Worm (Caenorhabditis elegans) whole organism, L2 larva: Measurements from ENCODE around the gene btbd-10.
"Not testable (repeated sequence)": the region's sequence is repeated elsewhere in the genome, so short reads cannot be mapped to it uniquely, and the experiment has no call there.

Source experiments
- C34F6.9 ChIP-seq: fragments of 150-350 bp; optimal IDR thresholded peaks from 2 replicates; lab custom pipeline; 2014; ENCODE audit warnings: missing biosample characterization, missing genetic modification characterization
- F13H6.1 ChIP-seq: sonication (generic microtip); optimal IDR thresholded peaks from 2 replicates; lab custom pipeline; 2016; ENCODE audit warnings: missing genetic modification characterization, missing compliant biosample characterization
- ZK546.5 ChIP-seq: sonication (generic microtip); optimal IDR thresholded peaks from 2 replicates; lab custom pipeline; 2017; ENCODE audit warnings: missing biosample characterization, missing genetic modification characterization
- alr-1 ChIP-seq: fragments of 150-350 bp; optimal IDR thresholded peaks from 2 replicates; lab custom pipeline; 2014; ENCODE audit warnings: missing biosample characterization, missing genetic modification characterization
- ama-1 ChIP-seq: fragments of 150-350 bp; optimal IDR thresholded peaks from 2 replicates; lab custom pipeline; 2018; ENCODE audit warnings: inconsistent platforms
- ceh-16 ChIP-seq: fragments of 150-350 bp; optimal IDR thresholded peaks from 2 replicates; lab custom pipeline; 2014; ENCODE audit warnings: missing biosample characterization, missing genetic modification characterization
- crh-2 ChIP-seq: sonication (generic microtip); optimal IDR thresholded peaks from 2 replicates; lab custom pipeline; 2017; ENCODE audit warnings: missing biosample characterization, missing genetic modification characterization
- dmd-4 ChIP-seq: sonication (generic microtip); optimal IDR thresholded peaks from 2 replicates; lab custom pipeline; 2017; ENCODE audit warnings: missing biosample characterization, missing genetic modification characterization
- egl-27 ChIP-seq: sonication (generic microtip); optimal IDR thresholded peaks from 3 replicates; lab custom pipeline; 2017; ENCODE audit warnings: missing biosample characterization, missing genetic modification reagents, missing genetic modification characterization
- elt-1 ChIP-seq: fragments of 150-350 bp; optimal IDR thresholded peaks from 2 replicates; lab custom pipeline; 2014; ENCODE audit warnings: missing biosample characterization, missing genetic modification characterization
- elt-3 ChIP-seq: sonication (generic microtip); optimal IDR thresholded peaks from 2 replicates; lab custom pipeline; 2017; ENCODE audit warnings: missing biosample characterization, missing genetic modification characterization
- fos-1 ChIP-seq: fragments of 150-350 bp; optimal IDR thresholded peaks from 2 replicates; lab custom pipeline; 2014; ENCODE audit warnings: missing biosample characterization, missing genetic modification characterization
- gmeb-1 ChIP-seq: fragments of 150-350 bp; optimal IDR thresholded peaks from 2 replicates; lab custom pipeline; 2014; ENCODE audit warnings: missing biosample characterization, missing genetic modification characterization
- lin-11 ChIP-seq: fragments of 150-350 bp; sonication (generic microtip); optimal IDR thresholded peaks from 2 replicates; lab custom pipeline; 2014; ENCODE audit warnings: missing biosample characterization, missing genetic modification characterization, inconsistent platforms, mixed read lengths
- lin-39 ChIP-seq: fragments of 150-350 bp; optimal IDR thresholded peaks from 2 replicates; lab custom pipeline; 2014; ENCODE audit warnings: missing biosample characterization, missing genetic modification reagents, missing genetic modification characterization
- lsy-2 ChIP-seq, 2 experiments: fragments of 150-350 bp in 1 of 2; sonication (generic microtip) in 1 of 2; optimal IDR thresholded peaks; 2 replicates each; lab custom pipeline; 2014 to 2017; ENCODE audit warnings: missing biosample characterization in 2 of 2, missing genetic modification characterization in 2 of 2
- mdl-1 ChIP-seq, 2 experiments: fragments of 150-350 bp in 1 of 2; sonication (generic microtip) in 1 of 2; optimal IDR thresholded peaks; 2 replicates each; lab custom pipeline; 2017; ENCODE audit warnings: missing biosample characterization in 2 of 2, missing genetic modification characterization in 2 of 2
- nhr-129 ChIP-seq: fragments of 150-350 bp; optimal IDR thresholded peaks from 2 replicates; lab custom pipeline; 2014; ENCODE audit warnings: missing biosample characterization, missing genetic modification characterization
- nhr-237 ChIP-seq: fragments of 150-350 bp; optimal IDR thresholded peaks from 2 replicates; lab custom pipeline; 2014; ENCODE audit warnings: missing biosample characterization, missing genetic modification characterization
- nhr-25 ChIP-seq: fragments of 150-350 bp; sonication (generic microtip); optimal IDR thresholded peaks from 3 replicates; lab custom pipeline; 2014; ENCODE audit warnings: missing biosample characterization, missing genetic modification characterization
- nhr-6 ChIP-seq: fragments of 150-350 bp; optimal IDR thresholded peaks from 2 replicates; lab custom pipeline; 2014; ENCODE audit warnings: missing biosample characterization, missing genetic modification characterization
- nhr-77 ChIP-seq: fragments of 150-350 bp; optimal IDR thresholded peaks from 2 replicates; lab custom pipeline; 2014; ENCODE audit warnings: missing biosample characterization, missing genetic modification characterization
- sem-4 ChIP-seq: fragments of 150-350 bp; optimal IDR thresholded peaks from 2 replicates; lab custom pipeline; 2014; ENCODE audit warnings: missing biosample characterization, missing genetic modification reagents, missing genetic modification characterization
- skn-1 ChIP-seq: sonication (generic microtip); optimal IDR thresholded peaks from 2 replicates; lab custom pipeline; 2017; ENCODE audit warnings: missing biosample characterization, missing genetic modification characterization
- sma-3 ChIP-seq: sonication (generic microtip); optimal IDR thresholded peaks from 2 replicates; lab custom pipeline; 2016; ENCODE audit warnings: missing genetic modification reagents, missing genetic modification characterization, missing compliant biosample characterization
- sma-9 ChIP-seq, 2 experiments: fragments of 150-350 bp in 1 of 2; sonication (generic microtip) in 1 of 2; optimal IDR thresholded peaks; 2 replicates each; lab custom pipeline; 2014 to 2016; ENCODE audit warnings: missing genetic modification characterization in 2 of 2, mild to moderate bottlenecking in 1 of 2, missing biosample characterization in 1 of 2, missing compliant biosample characterization in 1 of 2, missing genetic modification reagents in 1 of 2, moderate library complexity in 1 of 2
- snpc-4 ChIP-seq: fragments of 150-350 bp; optimal IDR thresholded peaks from 2 replicates; lab custom pipeline; 2014; ENCODE audit warnings: missing biosample characterization, missing genetic modification characterization
- unc-39 ChIP-seq: fragments of 150-350 bp; optimal IDR thresholded peaks from 2 replicates; lab custom pipeline; 2014; ENCODE audit warnings: missing biosample characterization, missing genetic modification characterization
- unc-55 ChIP-seq: fragments of 150-350 bp; sonication (generic microtip); optimal IDR thresholded peaks from 3 replicates; lab custom pipeline; 2014; ENCODE audit warnings: missing biosample characterization, missing genetic modification reagents, missing genetic modification characterization
- zag-1 ChIP-seq: fragments of 150-350 bp; optimal IDR thresholded peaks from 2 replicates; lab custom pipeline; 2014; ENCODE audit warnings: missing biosample characterization, missing genetic modification characterization
- ztf-1 ChIP-seq: fragments of 200-800 bp; sonication (Bioruptor generic); conservative IDR thresholded peaks from 2 replicates; pipeline ENCODE4 v1.3.6; 2022; ENCODE audit warnings: missing genetic modification characterization, missing compliant biosample characterization
- ztf-4 ChIP-seq: fragments of 150-350 bp; optimal IDR thresholded peaks from 2 replicates; lab custom pipeline; 2014; ENCODE audit warnings: missing biosample characterization, missing genetic modification characterization

The btbd-10 gene

DNA sequence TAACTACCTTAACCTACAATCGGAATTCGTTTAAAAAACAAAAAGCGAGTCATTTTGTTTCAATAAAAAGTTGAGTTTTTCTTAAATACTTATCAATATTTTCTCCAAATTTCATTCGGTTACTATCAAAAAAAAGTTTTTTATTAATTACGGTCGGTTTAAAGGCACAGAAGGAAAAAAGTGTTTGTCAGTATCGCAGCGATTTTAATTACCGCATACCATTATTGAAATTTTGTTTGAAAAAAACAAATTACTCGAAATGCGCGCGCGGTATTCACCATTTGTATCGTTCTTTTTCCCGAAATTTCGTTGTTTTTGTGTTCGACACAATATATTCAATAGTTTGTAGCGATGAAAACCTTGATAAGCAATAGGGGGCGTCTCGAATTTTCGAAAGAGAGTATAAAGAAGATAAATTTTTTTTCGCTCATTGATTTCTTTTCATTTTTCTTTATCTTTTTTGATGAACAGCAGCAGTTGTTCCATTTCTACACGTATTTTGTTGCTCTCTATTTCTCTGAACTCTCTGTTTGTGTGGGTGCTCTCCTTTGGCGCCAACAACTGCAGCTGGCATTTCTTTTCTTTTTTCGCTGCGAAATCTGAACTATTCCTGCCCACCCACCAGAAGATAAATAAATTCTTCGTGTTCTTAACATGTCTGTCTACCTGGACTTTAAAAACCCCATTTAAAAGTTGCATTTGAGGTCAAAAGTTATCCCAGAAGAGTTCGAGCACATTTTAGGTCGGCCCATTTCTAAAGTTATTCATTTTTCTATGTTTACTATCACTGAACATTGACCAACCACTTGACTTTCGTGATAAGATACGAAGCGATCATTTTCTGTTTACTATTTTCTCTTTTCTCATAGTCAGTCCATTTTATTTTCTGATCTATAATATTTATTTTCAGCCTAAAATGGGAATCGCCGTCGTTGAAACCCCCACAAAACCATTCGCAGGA is 16.0 kb upstream of the btbd-10 start, which contains the start of gene pgm-1:
Gene pgm-1, plus strand, starts transcription at position 911 of the 961 bp plus-strand sequence.
- TF ChIP-seq ceh-16 (no peak), crh-2 (tag; lab: Kevin White, UChicago) (peak; percentile 53), fos-1 (peak; percentile 15), skn-1 (no peak), F13H6.1 (peak; percentile 52), snpc-4 (tag; lab: Kevin White, UChicago) (no peak), lin-11 (tag; lab: Kevin White, UChicago) (no peak), dmd-4 (tag; lab: Kevin White, UChicago) (no peak), sma-9 (GFP tag; optimal IDR thresholded peaks at IDR 0.05; lab: Kevin White, UChicago) (peak; percentile 45), sma-9 (tag; optimal IDR thresholded peaks at IDR 0.05; lab: Kevin White, UChicago) (no peak), lin-39 (tag; lab: Kevin White, UChicago) (no peak), unc-39 (tag; lab: Kevin White, UChicago) (no peak), C34F6.9 (tag; lab: Kevin White, UChicago) (peak; percentile 70), unc-55 (peak; percentile 9), ama-1 (lab: Kevin White, UChicago) (peak; percentile 50), lsy-2 (tag; optimal IDR thresholded peaks at IDR 0.05; lab: Kevin White, UChicago) (peak in 1 of 2 experiments; percentile 23), nhr-129 (tag; lab: Kevin White, UChicago) (peak; percentile 33), egl-27 (tag; lab: Kevin White, UChicago) (no peak), mdl-1 (tag; optimal IDR thresholded peaks at IDR 0.05; lab: Kevin White, UChicago) (no peak)

DNA sequence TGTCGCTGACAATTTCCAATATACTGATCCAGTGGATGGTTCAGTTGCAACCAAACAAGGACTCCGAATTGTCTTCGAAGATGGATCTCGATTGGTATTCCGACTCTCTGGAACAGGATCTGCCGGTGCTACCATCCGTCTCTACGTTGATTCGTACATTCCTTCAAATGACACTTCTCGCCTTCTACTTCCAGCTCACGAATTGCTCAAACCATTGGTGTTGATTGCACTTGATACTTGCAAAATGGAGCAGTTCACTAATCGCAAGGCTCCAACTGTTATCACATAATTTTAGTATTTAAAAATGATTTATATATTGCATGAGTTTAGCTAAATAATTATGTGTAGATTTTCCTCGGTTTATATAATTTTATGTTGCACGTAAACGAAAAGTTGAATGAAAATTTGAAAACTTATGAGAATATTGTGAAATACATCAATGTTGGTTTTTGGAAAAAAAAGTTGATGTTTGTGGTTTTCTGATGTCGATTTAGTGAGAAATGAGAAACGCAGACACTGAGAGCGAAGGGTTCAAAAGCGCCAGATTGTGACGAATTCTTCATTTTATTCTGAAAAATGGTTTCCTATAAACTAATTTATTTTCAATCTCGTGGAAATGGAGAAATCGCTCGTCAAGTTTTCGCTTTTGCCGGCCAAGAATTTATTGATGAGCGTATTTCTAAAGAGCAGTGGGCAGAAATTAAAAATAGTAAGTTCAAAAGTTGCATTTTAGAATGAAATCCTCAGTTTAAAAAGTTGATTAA is 13.6 kb upstream of the btbd-10 start, which contains the start of gene gst-9:
Gene gst-9, plus strand, starts transcription at position 574 of the 764 bp plus-strand sequence.
- TF ChIP-seq unc-39 (tag; lab: Kevin White, UChicago), result no peak
- no peak for TF ChIP-seq ztf-1
- peak; percentile 23 for TF ChIP-seq sma-3
- TF ChIP-seq ztf-4 (tag; lab: Kevin White, UChicago), result peak; percentile 66
- peak; percentile 81 for TF ChIP-seq ama-1 (lab: Kevin White, UChicago)
- peak; percentile 33 for TF ChIP-seq nhr-129 (tag; lab: Kevin White, UChicago)
- TF ChIP-seq crh-2 (tag; lab: Kevin White, UChicago), result peak; percentile 61
- peak; percentile 33 for TF ChIP-seq sma-9 (GFP tag; optimal IDR thresholded peaks at IDR 0.05; lab: Kevin White, UChicago)
- no peak for TF ChIP-seq sma-9 (tag; optimal IDR thresholded peaks at IDR 0.05; lab: Kevin White, UChicago)
- peak; percentile 8 for TF ChIP-seq nhr-6 (tag; lab: Kevin White, UChicago)
- TF ChIP-seq F13H6.1, result peak; percentile 25
- TF ChIP-seq skn-1, result no peak
- no peak for TF ChIP-seq nhr-237
- no peak for TF ChIP-seq gmeb-1
- peak; percentile 43 for TF ChIP-seq unc-55
- TF ChIP-seq elt-1, result no peak
- TF ChIP-seq alr-1, result no peak
- peak in 1 of 2 experiments; percentile 51 for TF ChIP-seq lsy-2 (tag; optimal IDR thresholded peaks at IDR 0.05; lab: Kevin White, UChicago)

DNA sequence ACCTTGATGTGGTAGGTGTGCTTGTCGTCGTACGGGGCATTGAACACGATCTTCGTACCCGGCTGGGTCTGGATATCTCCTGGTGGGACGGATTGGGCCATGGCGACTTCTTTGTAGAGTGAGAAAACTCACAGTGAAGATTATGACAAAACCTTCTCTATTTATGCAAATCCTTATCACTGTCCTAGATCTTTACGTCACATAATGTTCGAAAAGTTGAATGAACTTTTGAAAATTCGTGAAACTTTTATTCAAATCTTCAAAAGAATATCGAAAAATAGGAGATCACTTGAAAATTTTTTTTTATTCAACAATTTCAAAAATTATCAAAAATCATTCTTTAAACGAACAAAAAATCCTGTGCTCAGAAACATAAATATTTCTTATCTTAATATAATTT is 12.2 kb upstream of the btbd-10 start, which contains the start of gene msp-33:
Gene msp-33, minus strand, starts transcription at position 101 of the 400 bp plus-strand sequence.
- TF ChIP-seq nhr-77 (tag; lab: Kevin White, UChicago) (no peak), elt-3 (tag; lab: Kevin White, UChicago) (no peak), lsy-2 (tag; optimal IDR thresholded peaks at IDR 0.05; lab: Kevin White, UChicago) (no peak), egl-27 (tag; lab: Kevin White, UChicago) (no peak), lin-39 (tag; lab: Kevin White, UChicago) (no peak), C34F6.9 (tag; lab: Kevin White, UChicago) (no peak), unc-55 (no peak), ZK546.5 (no peak), zag-1 (tag; lab: Kevin White, UChicago) (no peak), nhr-25 (tag; lab: Kevin White, UChicago) (no peak), skn-1 (no peak), snpc-4 (tag; lab: Kevin White, UChicago) (no peak), lin-11 (tag; lab: Kevin White, UChicago) (no peak), sma-9 (GFP tag; optimal IDR thresholded peaks at IDR 0.05; lab: Kevin White, UChicago) (no peak), sma-9 (tag; optimal IDR thresholded peaks at IDR 0.05; lab: Kevin White, UChicago) (no peak), ztf-1 (no peak)

DNA sequence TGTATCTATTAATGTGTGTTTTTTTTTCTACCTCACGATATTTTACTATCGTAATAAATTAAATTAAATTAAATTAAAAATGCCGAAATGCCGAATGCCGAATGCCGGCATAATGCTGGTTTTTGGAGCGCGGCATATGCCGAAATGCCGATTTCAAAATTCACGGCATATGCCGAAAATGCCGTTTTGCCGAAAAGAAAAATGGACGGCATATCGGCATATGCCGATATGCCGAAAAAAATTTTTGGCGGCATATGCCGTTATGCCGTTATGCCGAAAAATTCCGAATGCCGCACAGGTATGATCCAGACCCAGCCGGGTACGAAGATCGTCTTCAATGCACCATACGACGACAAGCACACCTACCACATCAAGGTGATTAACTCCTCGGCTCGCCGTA is 6.3 kb upstream of the btbd-10 start, which contains the start of gene msp-32:
Gene msp-32, plus strand, starts transcription at position 301 of the 400 bp plus-strand sequence.
- not testable (repeated sequence) for TF ChIP-seq sma-3, gmeb-1, sem-4
